Worm (Caenorhabditis elegans): ENCODE measurements around the gene agr-1.

DNA sequence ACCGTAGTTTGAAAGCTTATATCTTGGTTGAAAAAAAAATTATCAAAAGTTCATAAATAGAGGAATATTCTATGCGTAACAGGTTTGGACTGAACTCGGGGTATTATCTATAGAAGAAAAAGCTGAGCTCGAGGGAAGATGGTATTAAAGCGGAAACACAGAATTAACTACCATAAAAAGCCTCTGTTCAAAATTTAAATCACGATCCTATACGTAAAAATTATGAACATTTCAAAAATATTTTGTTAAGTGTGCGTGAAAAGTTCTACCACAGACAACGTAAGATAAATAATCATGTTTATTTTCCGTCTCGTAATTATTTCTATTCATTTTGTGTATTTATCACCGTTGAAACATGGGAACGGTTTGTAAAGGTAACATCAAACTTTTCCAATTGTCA lies 28.6 kb downstream of the agr-1 start, which contains the start of gene F41G3.5:
- TF ChIP-seq sea-2 (GFP tag; optimal IDR thresholded peaks at IDR 0.05) = no peak
- no peak for TF ChIP-seq nhr-23 (tag; optimal IDR thresholded peaks at IDR 0.05)
- TF ChIP-seq ztf-4 (tag; optimal IDR thresholded peaks at IDR 0.05) = no peak
- no peak for TF ChIP-seq unc-62 (GFP tag; optimal IDR thresholded peaks at IDR 0.05)
- no peak for TF ChIP-seq ceh-9 (tag; optimal IDR thresholded peaks at IDR 0.05)
- no peak for TF ChIP-seq ama-1 (optimal IDR thresholded peaks at IDR 0.05)
- no peak for TF ChIP-seq lin-39 (tag; optimal IDR thresholded peaks at IDR 0.05)
- no peak for TF ChIP-seq lin-15B (tag; optimal IDR thresholded peaks at IDR 0.05)
- no peak for TF ChIP-seq R02D3.7 (tag; optimal IDR thresholded peaks at IDR 0.05)

Measured in whole organism, L3 larva.